Fruit fly (Drosophila melanogaster) whole organism, embryonic: ENCODE measurements around the gene Sec20.
A peak's percentile ranks its signal among the peaks of the same experiment; 100 is the strongest.

ENCODE experiments used
- CG10267 ChIP-seq: fragments of 200-800 bp; sonication (Bioruptor generic); optimal IDR thresholded peaks from 2 replicates; lab custom pipeline; 2018; ENCODE audit warnings: missing biosample characterization, mild to moderate bottlenecking, missing genetic modification characterization, moderate library complexity
- CG11723 ChIP-seq: fragments of 200-800 bp; sonication (Bioruptor generic); optimal IDR thresholded peaks from 2 replicates; lab custom pipeline; 2017; ENCODE audit warnings: missing biosample characterization, mild to moderate bottlenecking, missing genetic modification characterization
- CG1603 ChIP-seq: fragments of 200-800 bp; sonication (Bioruptor generic); optimal IDR thresholded peaks from 2 replicates; lab custom pipeline; 2019; ENCODE audit warnings: missing biosample characterization, mild to moderate bottlenecking, missing genetic modification characterization, moderate library complexity
- CG17186 ChIP-seq: fragments of 200-800 bp; sonication (Bioruptor generic); optimal IDR thresholded peaks from 3 replicates; lab custom pipeline; 2017; ENCODE audit warnings: missing biosample characterization, missing genetic modification reagents, missing genetic modification characterization
- CG17359 ChIP-seq: fragments of 200-800 bp; sonication (Bioruptor generic); optimal IDR thresholded peaks from 3 replicates; lab custom pipeline; 2018; ENCODE audit warnings: missing biosample characterization, mild to moderate bottlenecking, missing genetic modification characterization, moderate library complexity
- CG32532 ChIP-seq: fragments of 200-800 bp; sonication (Bioruptor generic); IDR thresholded peaks from 2 replicates; pipeline ENCODE4 v1.3.6; 2022; ENCODE audit warnings: missing biosample characterization, missing genetic modification characterization
- CG33557 ChIP-seq: fragments of 200-800 bp; sonication (Bioruptor generic); optimal IDR thresholded peaks from 2 replicates; lab custom pipeline; 2019; ENCODE audit warnings: missing biosample characterization, mild to moderate bottlenecking, missing genetic modification characterization, moderate library complexity
- CoRest ChIP-seq: fragments of 200-800 bp; sonication (Bioruptor generic); optimal IDR thresholded peaks from 3 replicates; lab custom pipeline; 2018; ENCODE audit warnings: missing biosample characterization, mild to moderate bottlenecking, missing genetic modification characterization, moderate library complexity
- Deaf1 ChIP-seq: fragments of 200-800 bp; optimal IDR thresholded peaks from 3 replicates; lab custom pipeline; 2019; ENCODE audit warnings: missing biosample characterization, mild to moderate bottlenecking, missing genetic modification characterization, moderate library complexity
- Doc2 ChIP-seq: fragments of 200-800 bp; sonication (Bioruptor generic); IDR thresholded peaks from 2 replicates; pipeline ENCODE4 v1.3.6; 2022; ENCODE audit warnings: missing biosample characterization, missing genetic modification characterization
- Doc3 ChIP-seq: fragments of 200-800 bp; sonication (Bioruptor generic); IDR thresholded peaks from 3 replicates; pipeline ENCODE4 v1.3.6; 2022; ENCODE audit warnings: missing biosample characterization, missing genetic modification characterization; ENCODE audit not compliant: partially characterized antibody
- Dref ChIP-seq: fragments of 200-800 bp; sonication (Bioruptor generic); IDR thresholded peaks from 2 replicates; pipeline ENCODE4 v1.3.6; 2022; ENCODE audit warnings: missing biosample characterization, missing genetic modification characterization
- Drgx ChIP-seq: fragments of 200-800 bp; sonication (Bioruptor generic); IDR thresholded peaks from 2 replicates; pipeline ENCODE4 v1.3.6; 2022; ENCODE audit warnings: missing biosample characterization, missing genetic modification characterization
- E2f2 ChIP-seq: fragments of 200-800 bp; sonication (Bioruptor generic); IDR thresholded peaks from 2 replicates; pipeline ENCODE4 v1.3.6; 2022; ENCODE audit warnings: missing biosample characterization, missing genetic modification characterization
- Lpt ChIP-seq: fragments of >200 bp; optimal IDR thresholded peaks from 2 replicates; lab custom pipeline; 2018; ENCODE audit warnings: missing biosample characterization, missing genetic modification characterization
- MBD-R2 ChIP-seq: fragments of 200-800 bp; sonication (Bioruptor generic); IDR thresholded peaks from 2 replicates; pipeline ENCODE4 v1.3.6; 2022; ENCODE audit warnings: missing biosample characterization, missing genetic modification characterization
- MESR4 ChIP-seq: fragments of 200-800 bp; sonication (Bioruptor generic); optimal IDR thresholded peaks from 2 replicates; lab custom pipeline; 2018; ENCODE audit warnings: missing biosample characterization, mild to moderate bottlenecking, missing genetic modification characterization, moderate library complexity
- Myb ChIP-seq: fragments of 200-800 bp; sonication (Bioruptor generic); optimal IDR thresholded peaks from 2 replicates; lab custom pipeline; 2016; ENCODE audit warnings: missing biosample characterization, missing genetic modification characterization
- NC2α ChIP-seq: fragments of 200-800 bp; sonication (Bioruptor generic); optimal IDR thresholded peaks from 2 replicates; lab custom pipeline; 2016; ENCODE audit warnings: missing biosample characterization, missing genetic modification characterization
- Spps ChIP-seq: fragments of 200-800 bp; sonication (Bioruptor generic); optimal IDR thresholded peaks from 2 replicates; lab custom pipeline; 2018; ENCODE audit warnings: missing biosample characterization, mild to moderate bottlenecking, missing genetic modification characterization
- YL-1 ChIP-seq: fragments of 200-800 bp; sonication (Bioruptor generic); optimal IDR thresholded peaks from 3 replicates; lab custom pipeline; 2017; ENCODE audit warnings: missing biosample characterization, mild to moderate bottlenecking, missing genetic modification characterization
- chinmo ChIP-seq: fragments of 200-800 bp; sonication (Bioruptor generic); IDR thresholded peaks from 4 replicates; pipeline ENCODE4 v1.3.6; 2022; ENCODE audit warnings: missing biosample characterization, missing genetic modification characterization; ENCODE audit not compliant: partially characterized antibody
- eyg ChIP-seq: fragments of 200-800 bp; sonication (Bioruptor generic); optimal IDR thresholded peaks from 3 replicates; lab custom pipeline; 2016; ENCODE audit warnings: missing biosample characterization, missing genetic modification characterization
- fd102C ChIP-seq: fragments of 200-800 bp; sonication (Bioruptor generic); optimal IDR thresholded peaks from 2 replicates; lab custom pipeline; 2018; ENCODE audit warnings: missing biosample characterization, mild to moderate bottlenecking, missing genetic modification characterization, moderate library complexity
- gcm ChIP-seq: fragments of 200-800 bp; sonication (Bioruptor generic); optimal IDR thresholded peaks from 2 replicates; lab custom pipeline; 2019; ENCODE audit warnings: missing biosample characterization, mild to moderate bottlenecking, missing genetic modification characterization, moderate library complexity
- gfzf ChIP-seq: fragments of 200-800 bp; sonication (Bioruptor generic); optimal IDR thresholded peaks from 2 replicates; lab custom pipeline; 2016; ENCODE audit warnings: missing biosample characterization, mild to moderate bottlenecking, missing genetic modification characterization, moderate library complexity
- gro ChIP-seq: fragments of 200-800 bp; sonication (Bioruptor generic); optimal IDR thresholded peaks from 2 replicates; lab custom pipeline; 2016; ENCODE audit warnings: missing biosample characterization, missing genetic modification characterization
- jumu ChIP-seq: fragments of 200-800 bp; sonication (Bioruptor generic); optimal IDR thresholded peaks from 3 replicates; lab custom pipeline; 2016; ENCODE audit warnings: missing biosample characterization, missing genetic modification characterization
- nerfin-2 ChIP-seq: fragments of 200-800 bp; sonication (Bioruptor generic); IDR thresholded peaks from 2 replicates; pipeline ENCODE4 v1.3.6; 2022; ENCODE audit warnings: missing biosample characterization, missing genetic modification characterization; ENCODE audit not compliant: partially characterized antibody
- nmo ChIP-seq: fragments of 200-800 bp; sonication (Bioruptor generic); optimal IDR thresholded peaks from 2 replicates; lab custom pipeline; 2018; ENCODE audit warnings: missing biosample characterization, mild to moderate bottlenecking, missing genetic modification characterization, moderate library complexity
- nom ChIP-seq: fragments of 200-800 bp; sonication (Bioruptor generic); optimal IDR thresholded peaks from 2 replicates; lab custom pipeline; 2017; ENCODE audit warnings: missing biosample characterization, missing genetic modification characterization, mild to moderate bottlenecking, moderate library complexity, missing genetic modification reagents
- onecut ChIP-seq: fragments of 200-800 bp; sonication (Bioruptor generic); IDR thresholded peaks from 2 replicates; pipeline ENCODE4 v1.3.6; 2022; ENCODE audit warnings: missing biosample characterization, missing genetic modification characterization
- pfk ChIP-seq: fragments of 200-800 bp; sonication (Bioruptor generic); optimal IDR thresholded peaks from 2 replicates; lab custom pipeline; 2018; ENCODE audit warnings: missing biosample characterization, mild to moderate bottlenecking, missing genetic modification characterization, moderate library complexity
- prd ChIP-seq, 3 experiments: fragments of >200 bp in 2 of 3; fragments of 200-800 bp in 1 of 3; sonication (Bioruptor generic) in 1 of 3; optimal IDR thresholded peaks in 2 of 3; IDR thresholded peaks in 1 of 3; 2 replicates in 2 of 3; 3 replicates in 1 of 3; pipeline versions ENCODE4 v1.3.6 to Lab custom; 2017 to 2022; ENCODE audit warnings: missing biosample characterization in 1 of 3, missing genetic modification characterization in 1 of 3
- sc ChIP-seq, 3 experiments: fragments of >200 bp in 2 of 3; fragments of 200-800 bp in 1 of 3; sonication (Bioruptor generic) in 1 of 3; optimal IDR thresholded peaks; 2 replicates in 2 of 3; 3 replicates in 1 of 3; lab custom pipeline; 2017; ENCODE audit warnings: mild to moderate bottlenecking in 1 of 3, missing biosample characterization in 1 of 3, missing genetic modification characterization in 1 of 3, missing genetic modification reagents in 1 of 3
- sens ChIP-seq: fragments of 200-800 bp; sonication (Bioruptor generic); peaks from one replicate; lab custom pipeline; 2016; ENCODE audit warnings: missing biosample characterization, missing genetic modification characterization
- sna ChIP-seq: fragments of 200-800 bp; sonication (Bioruptor generic); IDR thresholded peaks from 2 replicates; pipeline ENCODE4 v1.3.6; 2022; ENCODE audit warnings: missing biosample characterization, missing genetic modification characterization; ENCODE audit not compliant: partially characterized antibody
- stwl ChIP-seq: fragments of 200-800 bp; sonication (Bioruptor generic); optimal IDR thresholded peaks from 3 replicates; lab custom pipeline; 2018; ENCODE audit warnings: missing biosample characterization, mild to moderate bottlenecking, missing genetic modification characterization, moderate library complexity
- trem ChIP-seq: fragments of 200-800 bp; optimal IDR thresholded peaks from 3 replicates; lab custom pipeline; 2019; ENCODE audit warnings: missing biosample characterization, mild to moderate bottlenecking, missing genetic modification characterization, moderate library complexity
- unc-4 ChIP-seq: fragments of 200-800 bp; sonication (Bioruptor generic); IDR thresholded peaks from 2 replicates; pipeline ENCODE4 v1.3.6; 2022; ENCODE audit warnings: missing biosample characterization, missing genetic modification characterization; ENCODE audit not compliant: partially characterized antibody

The Sec20 gene

DNA sequence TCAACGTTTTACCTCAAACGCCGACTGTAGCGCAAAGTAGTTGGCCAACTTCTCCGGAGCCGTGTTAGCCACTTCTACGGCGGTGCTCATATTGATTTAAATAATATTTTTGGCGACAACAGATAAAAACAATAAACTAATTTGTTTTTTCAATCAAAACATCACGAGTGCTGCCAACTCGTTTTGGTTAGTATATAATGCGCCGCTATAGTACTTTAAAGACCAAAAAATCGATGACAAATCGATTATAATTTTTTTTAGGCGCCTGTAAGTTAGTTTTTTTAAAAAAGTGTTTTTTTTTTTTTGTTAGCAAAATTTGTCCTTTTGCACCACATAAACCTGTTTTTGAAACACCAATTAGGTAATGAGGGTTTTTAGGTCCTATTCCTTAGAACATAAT is 3.1 kb downstream of the Sec20 start, which contains the start of gene Hpr1 (continued):
- peak; percentile 23; the same call in 1 of the 3 replicates for TF ChIP-seq Doc3
- TF ChIP-seq sna (GFP tag; lab: Robert Waterston, UW) = peak; percentile 51; the same call in 1 of the 2 replicates
- TF ChIP-seq CG1603 = peak; percentile 36
- TF ChIP-seq Doc2 (GFP tag; lab: Robert Waterston, UW) = no peak
- TF ChIP-seq nom = no peak
- no peak for TF ChIP-seq nmo (GFP tag; lab: Kevin White, UChicago)
- peak; percentile 48; the same call in 1 of the 2 replicates for TF ChIP-seq nerfin-2
- peak; percentile 81 for TF ChIP-seq MBD-R2 (GFP tag; lab: Robert Waterston, UW)
- TF ChIP-seq Dref = peak; percentile 77
- TF ChIP-seq sens (GFP tag; lab: Kevin White, UChicago) = peak; percentile 53
- peak; percentile 41 for TF ChIP-seq gfzf (GFP tag; lab: Kevin White, UChicago)
- TF ChIP-seq Lpt (GFP tag; lab: Kevin White, UChicago) = no peak
- 0 out of 2 replicates have a peak, but pooled peaks have one; percentile 34 for TF ChIP-seq onecut (GFP tag; lab: Robert Waterston, UW)
- peak; percentile 45 for TF ChIP-seq YL-1
- TF ChIP-seq unc-4 (GFP tag; lab: Robert Waterston, UW) = peak; percentile 47; the same call in 1 of the 2 replicates
- TF ChIP-seq CG17186 (GFP tag; lab: Kevin White, UChicago) = peak; percentile 84
- TF ChIP-seq trem (tag; lab: Kevin White, UChicago) = peak; percentile 99
- peak; percentile 42 for TF ChIP-seq CG10267 (tag; lab: Kevin White, UChicago)
- peak; percentile 31 for TF ChIP-seq Myb (GFP tag; lab: Kevin White, UChicago)
- TF ChIP-seq CG17359 (tag; lab: Kevin White, UChicago) = peak; percentile 28
- peak; percentile 68 for TF ChIP-seq stwl (tag; lab: Kevin White, UChicago)
- peak; percentile 36 for TF ChIP-seq MESR4 (GFP tag; lab: Kevin White, UChicago)
- TF ChIP-seq gcm (GFP tag; lab: Kevin White, UChicago) = no peak
- no peak for TF ChIP-seq NC2α
- peak; percentile 93 for TF ChIP-seq E2f2 (GFP tag; lab: Robert Waterston, UW)
- TF ChIP-seq Spps (tag; lab: Kevin White, UChicago) = no peak

DNA sequence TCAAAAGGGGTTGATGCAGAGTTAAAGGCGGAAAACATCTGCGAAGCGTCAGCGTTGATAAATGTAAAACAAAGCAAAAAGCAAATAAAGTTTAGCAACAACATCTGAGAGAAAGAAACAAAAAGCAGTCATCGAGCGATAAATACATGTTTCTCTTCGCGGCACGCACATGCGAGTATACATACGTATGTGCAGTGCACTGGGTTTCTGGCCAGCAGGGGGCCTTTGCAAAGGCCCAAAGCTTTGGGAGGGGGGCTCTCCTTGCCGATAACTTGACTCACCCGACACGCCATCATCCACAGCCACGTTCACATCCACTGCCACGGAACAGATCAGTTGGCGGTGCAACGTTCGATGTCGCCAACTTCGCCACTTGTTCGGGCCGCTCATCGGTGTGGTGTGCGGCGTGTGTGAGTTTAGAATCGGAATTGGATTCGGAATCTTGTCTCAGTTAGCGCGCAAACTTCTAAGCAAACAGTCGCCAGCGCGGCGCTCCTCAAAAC is 11.1 kb downstream of the Sec20 start, which contains the start of gene CG42675:
Gene CG42675, plus strand, starts transcription at position 453 of the 503 bp plus-strand sequence.
- no peak for TF ChIP-seq eyg (GFP tag; lab: Kevin White, UChicago)
- no peak for TF ChIP-seq CoRest (tag; lab: Kevin White, UChicago)
- no peak for TF ChIP-seq pfk (GFP tag; lab: Kevin White, UChicago)
- no peak for TF ChIP-seq Myb (GFP tag; lab: Kevin White, UChicago)
- peak; percentile 27; the same call in 1 of the 2 replicates for TF ChIP-seq Drgx (GFP tag; lab: Robert Waterston, UW)
- TF ChIP-seq Deaf1 = peak; percentile 25
- no peak for TF ChIP-seq nmo (GFP tag; lab: Kevin White, UChicago)
- TF ChIP-seq CG11723 (GFP tag; lab: Kevin White, UChicago) = no peak
- TF ChIP-seq chinmo (GFP tag; lab: Robert Waterston, UW) = 0 out of 4 replicates have a peak, but pooled peaks have one; percentile 74
- TF ChIP-seq prd (optimal IDR thresholded peaks at IDR 0.05; lab: Kevin White, UChicago) = no peak
- no peak for TF ChIP-seq prd (GFP tag; IDR thresholded peaks at IDR 0.05; lab: Robert Waterston, UW)
- no peak for TF ChIP-seq fd102C (GFP tag; lab: Kevin White, UChicago)
- TF ChIP-seq jumu (GFP tag; lab: Kevin White, UChicago) = no peak
- 0 out of 2 replicates have a peak, but pooled peaks have one; percentile 16 for TF ChIP-seq CG32532 (GFP tag; lab: Robert Waterston, UW)
- no peak for TF ChIP-seq CG33557 (GFP tag; lab: Kevin White, UChicago)
- no peak for TF ChIP-seq sc (optimal IDR thresholded peaks at IDR 0.05; lab: Kevin White, UChicago)
- no peak for TF ChIP-seq sc (GFP tag; optimal IDR thresholded peaks at IDR 0.05; lab: Kevin White, UChicago)
- TF ChIP-seq gro (GFP tag; lab: Kevin White, UChicago) = no peak
